Worm (Caenorhabditis elegans): ENCODE results near the gene mrpl-11.

The mrpl-11 gene

ce11 chrIII:8693322-8693721 is 24.1 kb upstream of the mrpl-11 start, which contains the start of gene B0303.7:
B0303.7 (plus strand) TSS chrIII:8693622.
- no peak for TF ChIP-seq blmp-1 (tag; optimal IDR thresholded peaks at IDR 0.05)
- TF ChIP-seq lin-32 (GFP tag; optimal IDR thresholded peaks at IDR 0.05): no peak
- TF ChIP-seq snpc-4 (tag; optimal IDR thresholded peaks at IDR 0.05): no peak
- TF ChIP-seq ceh-39 (tag; optimal IDR thresholded peaks at IDR 0.05): no peak
- TF ChIP-seq ces-1 (GFP tag; optimal IDR thresholded peaks at IDR 0.05): no peak
- no peak for TF ChIP-seq ceh-83 (GFP tag; optimal IDR thresholded peaks at IDR 0.05)

ce11 chrIII:8696680-8697079 is 20.8 kb upstream of the mrpl-11 start:
- no peak for TF ChIP-seq blmp-1 (tag; optimal IDR thresholded peaks at IDR 0.05)
- TF ChIP-seq unc-120 (tag; optimal IDR thresholded peaks at IDR 0.05; ENCODE audit: poor library complexity, severe bottlenecking): no peak
- TF ChIP-seq mab-5 (tag; optimal IDR thresholded peaks at IDR 0.05): no peak
- no peak for TF ChIP-seq zip-8 (tag; optimal IDR thresholded peaks at IDR 0.05)
- TF ChIP-seq flh-1 (GFP tag; optimal IDR thresholded peaks at IDR 0.05): no peak
- TF ChIP-seq sptf-1 (tag; optimal IDR thresholded peaks at IDR 0.05): no peak
- no peak for TF ChIP-seq unc-39 (tag; optimal IDR thresholded peaks at IDR 0.05)
- no peak for TF ChIP-seq lsy-2 (tag; optimal IDR thresholded peaks at IDR 0.05)
- TF ChIP-seq ham-2 (GFP tag; optimal IDR thresholded peaks at IDR 0.05): no peak
- no peak for TF ChIP-seq ztf-11 (tag; optimal IDR thresholded peaks at IDR 0.05)
- TF ChIP-seq nhr-237 (tag; optimal IDR thresholded peaks at IDR 0.05): no peak
- no peak for TF ChIP-seq ces-1 (GFP tag; optimal IDR thresholded peaks at IDR 0.05)
- no peak for TF ChIP-seq unc-62 (GFP tag; optimal IDR thresholded peaks at IDR 0.05)
- no peak for TF ChIP-seq ceh-83 (GFP tag; optimal IDR thresholded peaks at IDR 0.05)
- TF ChIP-seq mep-1 (tag; optimal IDR thresholded peaks at IDR 0.05): no peak
- no peak for TF ChIP-seq nhr-28 (tag; optimal IDR thresholded peaks at IDR 0.05)

ce11 chrIII:8697268-8697907 is 20.1 kb upstream of the mrpl-11 start:
- no peak for TF ChIP-seq pha-4 (tag; optimal IDR thresholded peaks at IDR 0.05)
- TF ChIP-seq nhr-237 (tag; optimal IDR thresholded peaks at IDR 0.05): no peak
- TF ChIP-seq nhr-28 (tag; optimal IDR thresholded peaks at IDR 0.05): no peak

- TF ChIP-seq unc-120 (tag; optimal IDR thresholded peaks at IDR 0.05; ENCODE audit: poor library complexity, severe bottlenecking) (peak; percentile 67), drap-1 (GFP tag; optimal IDR thresholded peaks at IDR 0.05) (no peak), lsy-2 (tag; optimal IDR thresholded peaks at IDR 0.05) (peak; percentile 29), nhr-237 (tag; optimal IDR thresholded peaks at IDR 0.05) (peak; percentile 16)
Observed at ce11 chrIII:8700289-8700957, 17.0 kb upstream of the mrpl-11 start, which contains the start of the genes sdz-1 and vps-33.1. sdz-1 (minus strand) TSS chrIII:8700339. vps-33.1 (plus strand) TSS chrIII:8700927.

- TF ChIP-seq drap-1 (GFP tag; optimal IDR thresholded peaks at IDR 0.05) (no peak), ham-2 (GFP tag; optimal IDR thresholded peaks at IDR 0.05) (no peak), unc-120 (tag; optimal IDR thresholded peaks at IDR 0.05; ENCODE audit: poor library complexity, severe bottlenecking) (no peak)
Observed at ce11 chrIII:8704765-8705164, 12.7 kb upstream of the mrpl-11 start, which contains the start of gene B0303.16. B0303.16 (plus strand) TSS chrIII:8705065.

ce11 chrIII:8709735-8710134 is 7.7 kb upstream of the mrpl-11 start:
- TF ChIP-seq nhr-76 (tag; optimal IDR thresholded peaks at IDR 0.05) (no peak), nhr-12 (tag; optimal IDR thresholded peaks at IDR 0.05) (no peak), cnd-1 (tag; optimal IDR thresholded peaks at IDR 0.05) (no peak), elt-3 (tag; optimal IDR thresholded peaks at IDR 0.05) (no peak), ceh-43 (GFP tag; optimal IDR thresholded peaks at IDR 0.05) (no peak), nhr-237 (tag; optimal IDR thresholded peaks at IDR 0.05) (no peak), snpc-4 (tag; optimal IDR thresholded peaks at IDR 0.05) (no peak), pha-4 (tag; optimal IDR thresholded peaks at IDR 0.05) (no peak), lsy-2 (tag; optimal IDR thresholded peaks at IDR 0.05) (no peak), lin-32 (GFP tag; optimal IDR thresholded peaks at IDR 0.05) (no peak), mab-5 (tag; optimal IDR thresholded peaks at IDR 0.05) (no peak), unc-39 (tag; optimal IDR thresholded peaks at IDR 0.05) (no peak), ztf-11 (tag; optimal IDR thresholded peaks at IDR 0.05) (no peak)

- TF ChIP-seq lsy-2 (tag; optimal IDR thresholded peaks at IDR 0.05): no peak
- TF ChIP-seq nhr-76 (tag; optimal IDR thresholded peaks at IDR 0.05): no peak
- no peak for TF ChIP-seq nhr-12 (tag; optimal IDR thresholded peaks at IDR 0.05)
- TF ChIP-seq sptf-1 (tag; optimal IDR thresholded peaks at IDR 0.05): no peak
- TF ChIP-seq nhr-2 (tag; optimal IDR thresholded peaks at IDR 0.05): no peak
- TF ChIP-seq mab-5 (tag; optimal IDR thresholded peaks at IDR 0.05): no peak
- no peak for TF ChIP-seq bed-3 (GFP tag; optimal IDR thresholded peaks at IDR 0.05)
Observed at ce11 chrIII:8710310-8710709, 7.1 kb upstream of the mrpl-11 start, which contains the start of gene B0303.11. B0303.11 (minus strand) TSS chrIII:8710410.
